Fruit fly (Drosophila melanogaster) whole organism, adult: ENCODE measurements around the gene Vlet.

Source experiments
- CG11617 ChIP-seq: fragments of 200-800 bp; sonication (Bioruptor generic); optimal IDR thresholded peaks from 2 replicates; lab custom pipeline; 2017; ENCODE audit warnings: mild to moderate bottlenecking, missing biosample characterization, missing genetic modification reagents, missing genetic modification characterization
- CG12768 ChIP-seq: fragments of 200-800 bp; sonication (Bioruptor generic); optimal IDR thresholded peaks from 2 replicates; lab custom pipeline; 2017; ENCODE audit warnings: missing biosample characterization, missing genetic modification characterization, mild to moderate bottlenecking, moderate library complexity, missing genetic modification reagents
- CG1620 ChIP-seq: fragments of 200-800 bp; sonication (Bioruptor generic); optimal IDR thresholded peaks from 2 replicates; lab custom pipeline; 2016; ENCODE audit warnings: missing biosample characterization, missing genetic modification characterization
- CG7045 ChIP-seq: fragments of 200-800 bp; sonication (Bioruptor generic); optimal IDR thresholded peaks from 2 replicates; lab custom pipeline; 2017; ENCODE audit warnings: missing biosample characterization, mild to moderate bottlenecking, missing genetic modification characterization
- Clk ChIP-seq: fragments of 200-800 bp; sonication (Bioruptor generic); optimal IDR thresholded peaks from 2 replicates; lab custom pipeline; 2017; ENCODE audit warnings: missing biosample characterization, missing genetic modification characterization
- bab1 ChIP-seq: fragments of 200-800 bp; sonication (Bioruptor generic); optimal IDR thresholded peaks from 3 replicates; lab custom pipeline; 2019; ENCODE audit warnings: missing biosample characterization, mild to moderate bottlenecking, missing genetic modification characterization, moderate library complexity
- cnc ChIP-seq, 2 experiments: fragments of >200 bp; optimal IDR thresholded peaks; 2 replicates each; lab custom pipeline; 2017
- kay ChIP-seq: fragments of 200-800 bp; sonication (Bioruptor generic); peaks from one replicate; lab custom pipeline; 2016; ENCODE audit warnings: missing biosample characterization, missing genetic modification characterization, borderline replicate concordance
- pad ChIP-seq: fragments of 200-800 bp; sonication (Bioruptor generic); optimal IDR thresholded peaks from 3 replicates; lab custom pipeline; 2017; ENCODE audit warnings: missing biosample characterization, missing genetic modification characterization, mild to moderate bottlenecking, moderate library complexity, missing genetic modification reagents

- TF ChIP-seq cnc (optimal IDR thresholded peaks at IDR 0.05; lab: Kevin White, UChicago) (no peak), Clk (GFP tag; lab: Kevin White, UChicago) (no peak), bab1 (GFP tag; lab: Kevin White, UChicago) (no peak), CG12768 (GFP tag; lab: Kevin White, UChicago) (no peak), kay (no peak), pad (GFP tag; lab: Kevin White, UChicago) (no peak), CG11617 (GFP tag; lab: Kevin White, UChicago) (no peak), CG7045 (GFP tag; lab: Kevin White, UChicago) (no peak), CG1620 (GFP tag; lab: Kevin White, UChicago) (no peak)
Measured at dm6 chrX:11657140-11657539, 21.2 kb downstream of the Vlet start.
